Fruit fly (Drosophila melanogaster): Measurements from ENCODE around the gene CG4793.

Gene CG4793

dm6 chr2L:15916588-15916987 is 6.6 kb upstream of the CG4793 start, which contains the start of gene CG13244:
Gene CG13244 (plus strand): TSS chr2L:15916888.
- no peak for TF ChIP-seq Myc (optimal IDR thresholded peaks at IDR 0.05)
- TF ChIP-seq br (GFP tag; optimal IDR thresholded peaks at IDR 0.05) = no peak
- no peak for TF ChIP-seq woc (GFP tag; optimal IDR thresholded peaks at IDR 0.05)
- no peak for TF ChIP-seq HLH106 (tag; optimal IDR thresholded peaks at IDR 0.05)
- TF ChIP-seq dl (GFP tag; optimal IDR thresholded peaks at IDR 0.05; ENCODE audit: insufficient read depth in 1 of 2, partially characterized antibody in 2 of 2) = no peak
- TF ChIP-seq psq (GFP tag; optimal IDR thresholded peaks at IDR 0.05) = no peak
- TF ChIP-seq sv (GFP tag; optimal IDR thresholded peaks at IDR 0.05) = no peak
- TF ChIP-seq fru (GFP tag; optimal IDR thresholded peaks at IDR 0.05) = no peak
- no peak for TF ChIP-seq Hr83 (GFP tag; optimal IDR thresholded peaks at IDR 0.05; ENCODE audit: poor library complexity, severe bottlenecking)
- TF ChIP-seq Jra (GFP tag; optimal IDR thresholded peaks at IDR 0.05) = no peak
- no peak for TF ChIP-seq pan (optimal IDR thresholded peaks at IDR 0.05)
- TF ChIP-seq Dfd (GFP tag; optimal IDR thresholded peaks at IDR 0.05) = no peak
- TF ChIP-seq h (GFP tag; optimal IDR thresholded peaks at IDR 0.05) = no peak
- no peak for TF ChIP-seq GATAd (GFP tag; optimal IDR thresholded peaks at IDR 0.05)
- no peak for TF ChIP-seq tai (GFP tag; optimal IDR thresholded peaks at IDR 0.05)
- no peak for TF ChIP-seq usp (GFP tag; optimal IDR thresholded peaks at IDR 0.05)
- no peak for TF ChIP-seq CG32264 (GFP tag; optimal IDR thresholded peaks at IDR 0.05)
- no peak for TF ChIP-seq rgr (GFP tag; optimal IDR thresholded peaks at IDR 0.05)

DNA sequence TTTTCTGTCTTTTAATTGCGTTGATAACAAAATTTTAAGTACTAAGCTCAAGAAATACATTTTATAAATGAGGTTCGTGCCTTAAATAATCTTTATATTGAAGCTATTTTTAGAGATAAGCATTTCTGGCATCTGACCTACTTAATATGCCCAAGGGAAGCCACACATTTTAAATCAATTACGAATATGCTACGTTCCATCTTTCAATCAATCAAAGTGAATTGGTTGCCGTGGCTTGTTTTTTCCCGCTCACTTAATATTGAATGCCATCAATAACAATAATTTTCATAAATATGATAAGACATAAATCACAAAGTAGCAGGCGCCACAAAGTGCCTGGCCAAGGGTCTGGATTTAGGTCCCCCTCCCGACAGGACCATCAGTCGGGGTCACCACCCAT is 12.9 kb downstream of the CG4793 start:
- TF ChIP-seq sage (GFP tag; optimal IDR thresholded peaks at IDR 0.05) (no peak), Rel (GFP tag; optimal IDR thresholded peaks at IDR 0.05) (no peak), Rel (tag; optimal IDR thresholded peaks at IDR 0.05) (peak; percentile 44)

DNA sequence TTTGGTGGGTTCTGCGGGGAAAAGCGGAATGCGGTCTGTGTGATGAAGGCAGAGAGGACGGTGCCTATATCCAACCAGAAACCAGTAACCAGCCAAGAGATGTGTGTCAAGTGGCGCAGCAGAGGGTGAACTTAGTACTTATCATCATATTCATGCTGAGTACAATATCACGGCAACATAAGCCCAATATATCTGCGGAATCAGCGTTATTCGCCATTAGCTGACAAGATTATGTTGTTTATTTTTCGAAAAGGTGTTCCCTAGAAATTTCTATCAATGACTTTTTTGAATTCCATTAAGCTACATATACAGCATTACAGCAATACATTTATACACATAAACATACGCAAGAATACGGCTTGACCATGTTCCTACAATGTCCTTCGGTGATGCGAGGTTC is 17.9 kb downstream of the CG4793 start, which contains the start of gene CG12448:
CG12448 (plus strand) TSS at position 301 of the 400 bp plus-strand sequence.
- TF ChIP-seq Sp1 (GFP tag; optimal IDR thresholded peaks at IDR 0.05) (no peak), Abd-B (GFP tag; optimal IDR thresholded peaks at IDR 0.05) (no peak), Rel (GFP tag; optimal IDR thresholded peaks at IDR 0.05) (no peak), Rel (tag; optimal IDR thresholded peaks at IDR 0.05) (no peak), Dif (GFP tag; optimal IDR thresholded peaks at IDR 0.05; ENCODE audit: partially characterized antibody) (no peak), Hr78 (GFP tag; optimal IDR thresholded peaks at IDR 0.05) (no peak), brk (GFP tag; optimal IDR thresholded peaks at IDR 0.05) (no peak), Jra (GFP tag; optimal IDR thresholded peaks at IDR 0.05) (no peak), Mio (GFP tag; optimal IDR thresholded peaks at IDR 0.05) (no peak), dl (GFP tag; optimal IDR thresholded peaks at IDR 0.05; ENCODE audit: insufficient read depth in 1 of 2, partially characterized antibody in 2 of 2) (no peak), lola (GFP tag; optimal IDR thresholded peaks at IDR 0.05) (no peak), Hnf4 (GFP tag; optimal IDR thresholded peaks at IDR 0.05) (no peak), CrebA (GFP tag; optimal IDR thresholded peaks at IDR 0.05; ENCODE audit: borderline replicate concordance) (no peak), sv (GFP tag; optimal IDR thresholded peaks at IDR 0.05) (no peak), OdsH (GFP tag; optimal IDR thresholded peaks at IDR 0.05) (no peak), ey (GFP tag; optimal IDR thresholded peaks at IDR 0.05) (no peak), dmrt93B (GFP tag; optimal IDR thresholded peaks at IDR 0.05) (no peak), rgr (GFP tag; optimal IDR thresholded peaks at IDR 0.05) (no peak), foxo (GFP tag; optimal IDR thresholded peaks at IDR 0.05) (no peak)

DNA sequence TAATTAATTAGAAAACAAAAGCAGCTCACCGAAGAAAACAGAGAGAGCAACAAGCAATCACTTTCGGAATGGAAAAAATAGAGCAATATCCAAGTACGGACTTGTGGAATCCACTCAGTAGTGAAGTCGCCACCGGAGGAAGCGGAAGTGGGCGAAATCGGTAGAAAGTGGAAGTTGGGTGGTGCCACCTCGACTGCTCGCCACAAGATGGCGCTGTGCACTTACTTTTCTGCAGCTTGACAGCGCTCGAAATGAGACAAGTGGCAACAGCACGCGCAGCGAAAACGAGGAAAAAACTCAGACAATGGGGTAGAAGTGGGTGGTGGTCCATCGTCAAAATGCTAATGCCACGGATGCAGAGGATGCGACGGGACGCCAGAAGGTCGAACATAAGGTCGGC is 26.3 kb downstream of the CG4793 start:
- no peak for TF ChIP-seq ey (GFP tag; optimal IDR thresholded peaks at IDR 0.05)
- TF ChIP-seq Myc (optimal IDR thresholded peaks at IDR 0.05) = no peak
- TF ChIP-seq dmrt93B (GFP tag; optimal IDR thresholded peaks at IDR 0.05) = no peak
- no peak for TF ChIP-seq dl (GFP tag; optimal IDR thresholded peaks at IDR 0.05; ENCODE audit: insufficient read depth in 1 of 2, partially characterized antibody in 2 of 2)
- no peak for TF ChIP-seq Hr83 (GFP tag; optimal IDR thresholded peaks at IDR 0.05; ENCODE audit: poor library complexity, severe bottlenecking)
- TF ChIP-seq br (GFP tag; optimal IDR thresholded peaks at IDR 0.05) = no peak
- no peak for TF ChIP-seq psq (GFP tag; optimal IDR thresholded peaks at IDR 0.05)
- TF ChIP-seq Mio (GFP tag; optimal IDR thresholded peaks at IDR 0.05) = no peak
- TF ChIP-seq foxo (GFP tag; optimal IDR thresholded peaks at IDR 0.05) = no peak
- no peak for TF ChIP-seq OdsH (GFP tag; optimal IDR thresholded peaks at IDR 0.05)
- TF ChIP-seq CrebA (GFP tag; optimal IDR thresholded peaks at IDR 0.05; ENCODE audit: borderline replicate concordance) = no peak
- TF ChIP-seq Vsx2 (GFP tag; optimal IDR thresholded peaks at IDR 0.05; ENCODE audit: partially characterized antibody) = no peak
- no peak for TF ChIP-seq CG9705 (GFP tag; optimal IDR thresholded peaks at IDR 0.05)
- TF ChIP-seq Rel (GFP tag; optimal IDR thresholded peaks at IDR 0.05) = no peak
- TF ChIP-seq Rel (tag; optimal IDR thresholded peaks at IDR 0.05) = no peak
- TF ChIP-seq GATAd (GFP tag; optimal IDR thresholded peaks at IDR 0.05) = no peak
- no peak for TF ChIP-seq HLH106 (tag; optimal IDR thresholded peaks at IDR 0.05)
- no peak for TF ChIP-seq fru (GFP tag; optimal IDR thresholded peaks at IDR 0.05)
- TF ChIP-seq Dif (GFP tag; optimal IDR thresholded peaks at IDR 0.05; ENCODE audit: partially characterized antibody) = no peak
- no peak for TF ChIP-seq rgr (GFP tag; optimal IDR thresholded peaks at IDR 0.05)

Data from whole organism, wandering third instar larva.